Worm (Caenorhabditis elegans): Measurements from ENCODE around the gene srh-169.

Gene srh-169

ce11 chrV:4094740-4095139 is 47.1 kb downstream of the srh-169 start, which contains the start of gene nhr-181:
nhr-181 (plus strand) TSS chrV:4095040.
- TF ChIP-seq lsy-2 (tag; optimal IDR thresholded peaks at IDR 0.05): no peak
- TF ChIP-seq lin-32 (GFP tag; optimal IDR thresholded peaks at IDR 0.05): no peak
- no peak for TF ChIP-seq tbx-8 (GFP tag; optimal IDR thresholded peaks at IDR 0.05)
- no peak for TF ChIP-seq hlh-1 (tag; optimal IDR thresholded peaks at IDR 0.05)
- TF ChIP-seq mls-2 (tag; optimal IDR thresholded peaks at IDR 0.05): no peak
- no peak for TF ChIP-seq nhr-12 (tag; optimal IDR thresholded peaks at IDR 0.05)
- TF ChIP-seq ceh-83 (GFP tag; optimal IDR thresholded peaks at IDR 0.05): no peak
- no peak for TF ChIP-seq pha-4 (tag; optimal IDR thresholded peaks at IDR 0.05)
- no peak for TF ChIP-seq blmp-1 (tag; optimal IDR thresholded peaks at IDR 0.05)
- no peak for TF ChIP-seq elt-3 (tag; optimal IDR thresholded peaks at IDR 0.05)
- TF ChIP-seq drap-1 (GFP tag; optimal IDR thresholded peaks at IDR 0.05): no peak
- TF ChIP-seq ztf-11 (tag; optimal IDR thresholded peaks at IDR 0.05): no peak
- TF ChIP-seq M03D4.4 (tag; optimal IDR thresholded peaks at IDR 0.05): no peak
- no peak for TF ChIP-seq lin-13 (tag; optimal IDR thresholded peaks at IDR 0.05)
- no peak for TF ChIP-seq snpc-4 (tag; optimal IDR thresholded peaks at IDR 0.05)

Data from whole organism, mixed stage, embryonic.